Fruit fly (Drosophila melanogaster): ENCODE measurements around the gene SPE.

The SPE gene

dm6 chr3R:23709508-23710208 lies 23.6 kb downstream of the SPE start, which contains the start of gene CG10301 (continued):
- TF ChIP-seq CG6689 (GFP tag; IDR thresholded peaks at IDR 0.05), result peak; percentile 59
- peak; percentile 24 for TF ChIP-seq ems (GFP tag; optimal IDR thresholded peaks at IDR 0.05)
- peak; percentile 26; the same call in 1 of the 2 replicates for TF ChIP-seq sob (GFP tag; IDR thresholded peaks at IDR 0.05)
- TF ChIP-seq org-1 (GFP tag; optimal IDR thresholded peaks at IDR 0.05), result peak; percentile 35
- TF ChIP-seq CG17328 (GFP tag; IDR thresholded peaks at IDR 0.05), result peak; percentile 81
- TF ChIP-seq CG12236 (GFP tag; optimal IDR thresholded peaks at IDR 0.05), result peak; percentile 7
- no peak for TF ChIP-seq emc (GFP tag; optimal IDR thresholded peaks at IDR 0.05)
- TF ChIP-seq CG11723 (GFP tag; optimal IDR thresholded peaks at IDR 0.05), result peak; percentile 1
- peak; percentile 60 for TF ChIP-seq CG7839 (tag; optimal IDR thresholded peaks at IDR 0.05)
- no peak for TF ChIP-seq corto (GFP tag; optimal IDR thresholded peaks at IDR 0.05)
- TF ChIP-seq CG7987 (GFP tag; optimal IDR thresholded peaks at IDR 0.05), result no peak
- peak; percentile 34; the same call in 1 of the 2 replicates for TF ChIP-seq E2f2 (GFP tag; IDR thresholded peaks at IDR 0.05)
- TF ChIP-seq CG7372 (GFP tag; IDR thresholded peaks at IDR 0.05), result no peak
- no peak for TF ChIP-seq crc (GFP tag; optimal IDR thresholded peaks at IDR 0.05)
- TF ChIP-seq CG4820 (GFP tag; optimal IDR thresholded peaks at IDR 0.05), result peak; percentile 67
- TF ChIP-seq croc (GFP tag; conservative IDR thresholded peaks at IDR 0.05), result peak; percentile 42; the same call in 1 of the 3 replicates
- no peak for TF ChIP-seq pros (GFP tag; optimal IDR thresholded peaks at IDR 0.05)
- peak; percentile 76 for TF ChIP-seq CG10959 (GFP tag; IDR thresholded peaks at IDR 0.05)
- no peak for TF ChIP-seq CG4282 (GFP tag; optimal IDR thresholded peaks at IDR 0.05)
- peak; percentile 43 for TF ChIP-seq CG3065 (GFP tag; optimal IDR thresholded peaks at IDR 0.05)
- TF ChIP-seq Abd-B (GFP tag; optimal IDR thresholded peaks at IDR 0.05), result peak; percentile 43
- TF ChIP-seq Lim3 (GFP tag; IDR thresholded peaks at IDR 0.05), result no peak
- peak; percentile 68 for TF ChIP-seq Hsf (GFP tag; optimal IDR thresholded peaks at IDR 0.05)
- TF ChIP-seq CG14667 (GFP tag; IDR thresholded peaks at IDR 0.05), result peak; percentile 56
- TF ChIP-seq CG10654 (GFP tag; optimal IDR thresholded peaks at IDR 0.05), result peak; percentile 47
- no peak for TF ChIP-seq CG3163 (GFP tag; optimal IDR thresholded peaks at IDR 0.05)
- TF ChIP-seq zfh1 (GFP tag; IDR thresholded peaks at IDR 0.05), result peak; percentile 88
- TF ChIP-seq MBD-R2 (GFP tag; IDR thresholded peaks at IDR 0.05), result no peak
- no peak for TF ChIP-seq p53 (GFP tag; optimal IDR thresholded peaks at IDR 0.05)
- TF ChIP-seq chn (GFP tag; optimal IDR thresholded peaks at IDR 0.05), result peak; percentile 44
- TF ChIP-seq zen (tag; optimal IDR thresholded peaks at IDR 0.05), result peak; percentile 84
- peak; percentile 67 for TF ChIP-seq CG10209 (GFP tag; optimal IDR thresholded peaks at IDR 0.05)
- no peak for TF ChIP-seq Optix (GFP tag; IDR thresholded peaks at IDR 0.05)
- no peak for TF ChIP-seq Tbp (GFP tag; optimal IDR thresholded peaks at IDR 0.05)
- TF ChIP-seq Dip3 (GFP tag; optimal IDR thresholded peaks at IDR 0.05), result no peak
- peak; percentile 24 for TF ChIP-seq CG8290 (GFP tag; optimal IDR thresholded peaks at IDR 0.05)
- TF ChIP-seq CG8290 (tag; optimal IDR thresholded peaks at IDR 0.05), result no peak
- TF ChIP-seq CG1832 (GFP tag; optimal IDR thresholded peaks at IDR 0.05), result no peak
- peak; percentile 35; the same call in 2 of the 3 replicates for TF ChIP-seq B-H1 (GFP tag; IDR thresholded peaks at IDR 0.05)
- TF ChIP-seq aop (GFP tag; IDR thresholded peaks at IDR 0.05), result 0 out of 2 replicates have a peak, but pooled peaks have one; percentile 38
- TF ChIP-seq Ptx1 (GFP tag; IDR thresholded peaks at IDR 0.05), result peak; percentile 43; the same call in 1 of the 2 replicates
- no peak for TF ChIP-seq ato (GFP tag; IDR thresholded peaks at IDR 0.05; ENCODE audit: partially characterized antibody)
- peak; percentile 26; the same call in 1 of the 3 replicates for TF ChIP-seq tgo (GFP tag; IDR thresholded peaks at IDR 0.05)
- no peak for TF ChIP-seq CG3838 (GFP tag; optimal IDR thresholded peaks at IDR 0.05)
- TF ChIP-seq Chrac-16 (GFP tag; optimal IDR thresholded peaks at IDR 0.05), result peak; percentile 68
- peak; percentile 77 for TF ChIP-seq Med (GFP tag)
- TF ChIP-seq seq (GFP tag; IDR thresholded peaks at IDR 0.05), result no peak
- peak; percentile 31; the same call in 1 of the 2 replicates for TF ChIP-seq sim (GFP tag; IDR thresholded peaks at IDR 0.05)
- peak; percentile 43 for TF ChIP-seq CG10462 (GFP tag; optimal IDR thresholded peaks at IDR 0.05)
- TF ChIP-seq h (optimal IDR thresholded peaks at IDR 0.05), result no peak
- TF ChIP-seq CG18476 (GFP tag; optimal IDR thresholded peaks at IDR 0.05), result peak; percentile 32
- TF ChIP-seq CG13123 (GFP tag; optimal IDR thresholded peaks at IDR 0.05), result no peak
